Worm (Caenorhabditis elegans) whole organism, late embryonic: ENCODE results near the gene rpl-9.

Experiments used
- C38D4.7 ChIP-seq: fragments of 200-800 bp; sonication (Bioruptor generic); optimal IDR thresholded peaks from 2 replicates; lab custom pipeline; 2018; ENCODE audit warnings: mild to moderate bottlenecking, missing genetic modification characterization, moderate library complexity, missing compliant biosample characterization
- K02D7.2 ChIP-seq: sonication (generic microtip); optimal IDR thresholded peaks from 2 replicates; lab custom pipeline; 2017; ENCODE audit warnings: mild to moderate bottlenecking, missing genetic modification characterization, missing compliant biosample characterization
- K09A11.1 ChIP-seq: sonication (generic microtip); optimal IDR thresholded peaks from 2 replicates; lab custom pipeline; 2017; ENCODE audit warnings: antibody characterized with exemption, mild to moderate bottlenecking, missing genetic modification characterization, missing compliant biosample characterization; ENCODE audit not compliant: insufficient read depth
- T23F11.4 ChIP-seq: fragments of 200-800 bp; sonication (Bioruptor generic); optimal IDR thresholded peaks from 2 replicates; lab custom pipeline; 2018; ENCODE audit warnings: mild to moderate bottlenecking, missing genetic modification characterization, missing compliant biosample characterization
- ahr-1 ChIP-seq: sonication (generic microtip); optimal IDR thresholded peaks from 2 replicates; lab custom pipeline; 2016; ENCODE audit warnings: missing genetic modification characterization, missing compliant biosample characterization
- ceh-18 ChIP-seq: sonication (generic microtip); optimal IDR thresholded peaks from 2 replicates; lab custom pipeline; 2016; ENCODE audit warnings: missing genetic modification characterization, missing compliant biosample characterization
- ceh-22 ChIP-seq: sonication (generic microtip); optimal IDR thresholded peaks from 2 replicates; lab custom pipeline; 2017; ENCODE audit warnings: missing biosample characterization, missing genetic modification characterization
- ceh-48 ChIP-seq: sonication (generic microtip); optimal IDR thresholded peaks from 2 replicates; lab custom pipeline; 2016; ENCODE audit warnings: missing genetic modification characterization, inconsistent platforms, missing compliant biosample characterization
- dve-1 ChIP-seq: sonication (generic microtip); optimal IDR thresholded peaks from 2 replicates; lab custom pipeline; 2017; ENCODE audit warnings: antibody characterized with exemption, mild to moderate bottlenecking, missing genetic modification characterization, missing compliant biosample characterization
- hlh-15 ChIP-seq: sonication (generic microtip); optimal IDR thresholded peaks from 2 replicates; lab custom pipeline; 2016; ENCODE audit warnings: missing genetic modification characterization, missing compliant biosample characterization
- hlh-30 ChIP-seq: sonication (generic microtip); optimal IDR thresholded peaks from 2 replicates; lab custom pipeline; 2017; ENCODE audit warnings: antibody characterized with exemption, missing genetic modification characterization, missing compliant biosample characterization; ENCODE audit not compliant: insufficient read depth
- nfya-1 ChIP-seq: sonication (generic microtip); optimal IDR thresholded peaks from 2 replicates; lab custom pipeline; 2017; ENCODE audit warnings: missing genetic modification characterization, mild to moderate bottlenecking, missing compliant biosample characterization, antibody characterized with exemption, moderate library complexity
- nhr-232 ChIP-seq: sonication (generic microtip); optimal IDR thresholded peaks from 2 replicates; lab custom pipeline; 2016; ENCODE audit warnings: missing genetic modification characterization, missing compliant biosample characterization
- pat-9 ChIP-seq: fragments of 200-800 bp; sonication (Bioruptor generic); optimal IDR thresholded peaks from 2 replicates; lab custom pipeline; 2018; ENCODE audit warnings: mild to moderate bottlenecking, missing genetic modification characterization, moderate library complexity, missing compliant biosample characterization
- pha-2 ChIP-seq: sonication (generic microtip); optimal IDR thresholded peaks from 2 replicates; lab custom pipeline; 2017; ENCODE audit warnings: mild to moderate bottlenecking, missing genetic modification characterization, missing compliant biosample characterization
- pros-1 ChIP-seq: fragments of 150-350 bp; optimal IDR thresholded peaks from 2 replicates; lab custom pipeline; 2014; ENCODE audit warnings: missing biosample characterization, missing genetic modification reagents, missing genetic modification characterization
- rnt-1 ChIP-seq: sonication (generic microtip); optimal IDR thresholded peaks from 2 replicates; lab custom pipeline; 2016; ENCODE audit warnings: missing genetic modification characterization, missing compliant biosample characterization
- sox-2 ChIP-seq: fragments of 200-800 bp; sonication (Bioruptor generic); IDR thresholded peaks from 2 replicates; pipeline ENCODE4 v1.3.6; 2022; ENCODE audit warnings: missing genetic modification reagents, missing genetic modification characterization, missing compliant biosample characterization
- sox-4 ChIP-seq: sonication (generic microtip); optimal IDR thresholded peaks from 2 replicates; lab custom pipeline; 2017; ENCODE audit warnings: mild to moderate bottlenecking, missing genetic modification characterization, inconsistent platforms, missing compliant biosample characterization
- syd-9 ChIP-seq: sonication (generic microtip); optimal IDR thresholded peaks from 2 replicates; lab custom pipeline; 2016; ENCODE audit warnings: mild to moderate bottlenecking, missing genetic modification characterization, moderate library complexity, missing compliant biosample characterization
- tbx-2 ChIP-seq: sonication (generic microtip); optimal IDR thresholded peaks from 2 replicates; lab custom pipeline; 2016; ENCODE audit warnings: missing genetic modification characterization, missing compliant biosample characterization
- ttx-3 ChIP-seq: sonication (generic microtip); optimal IDR thresholded peaks from 2 replicates; lab custom pipeline; 2016; ENCODE audit warnings: missing genetic modification reagents, missing genetic modification characterization, missing compliant biosample characterization
- unc-3 ChIP-seq, 2 experiments: fragments of 200-800 bp in 1 of 2; sonication (Bioruptor generic) in 1 of 2; sonication (generic microtip) in 1 of 2; conservative IDR thresholded peaks in 1 of 2; optimal IDR thresholded peaks in 1 of 2; 2 replicates each; pipeline versions ENCODE4 v1.3.6 to Lab custom; 2016 to 2022; ENCODE audit warnings: missing compliant biosample characterization in 2 of 2, missing genetic modification characterization in 2 of 2, missing genetic modification reagents in 1 of 2
- unc-42 ChIP-seq: sonication (generic microtip); optimal IDR thresholded peaks from 2 replicates; lab custom pipeline; 2016; ENCODE audit warnings: missing genotype, missing genetic modification characterization, missing compliant biosample characterization
- unc-55 ChIP-seq: sonication (generic microtip); optimal IDR thresholded peaks from 2 replicates; lab custom pipeline; 2017; ENCODE audit warnings: missing biosample characterization, missing genetic modification reagents, missing genetic modification characterization

The rpl-9 gene

ce11 chrIII:7561872-7562271, 10.8 kb downstream of the rpl-9 start, which contains the start of gene lgc-12:
Gene lgc-12, plus strand, starts transcription at chrIII:7562172.
- TF ChIP-seq unc-3 (GFP tag; conservative IDR thresholded peaks at IDR 0.05; lab: Robert Waterston, UW) = no peak
- TF ChIP-seq unc-3 (tag; optimal IDR thresholded peaks at IDR 0.05; lab: Kevin White, UChicago) = no peak
- TF ChIP-seq nfya-1 (tag; lab: Kevin White, UChicago) = no peak

DNA sequence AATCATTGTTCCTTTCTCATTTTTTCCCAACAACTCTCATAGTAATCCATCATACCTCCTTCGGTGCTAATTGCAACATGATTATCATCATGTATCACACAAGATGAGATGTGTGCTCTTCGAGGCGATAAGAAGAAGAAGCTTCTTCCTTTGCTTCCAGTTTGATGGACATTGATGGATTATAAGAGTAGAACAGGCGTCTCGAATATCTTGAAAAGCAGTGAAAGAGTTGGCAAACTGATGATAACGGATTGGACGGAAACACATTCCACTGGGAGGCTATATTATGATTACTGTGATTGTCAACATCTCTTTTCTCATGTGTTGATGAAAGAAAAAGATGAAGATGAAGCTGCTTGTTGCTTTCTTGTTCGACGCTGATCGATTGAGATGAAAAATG, 12.8 kb downstream of the rpl-9 start:
- peak; percentile 99 for TF ChIP-seq unc-55 (GFP tag; lab: Kevin White, UChicago)
- TF ChIP-seq rnt-1 = peak; percentile 55
- TF ChIP-seq dve-1 (tag; lab: Kevin White, UChicago) = no peak
- TF ChIP-seq tbx-2 (tag; lab: Kevin White, UChicago) = peak; percentile 26
- TF ChIP-seq pha-2 (tag; lab: Kevin White, UChicago) = no peak
- TF ChIP-seq ceh-18 (tag; lab: Kevin White, UChicago) = peak; percentile 73

DNA sequence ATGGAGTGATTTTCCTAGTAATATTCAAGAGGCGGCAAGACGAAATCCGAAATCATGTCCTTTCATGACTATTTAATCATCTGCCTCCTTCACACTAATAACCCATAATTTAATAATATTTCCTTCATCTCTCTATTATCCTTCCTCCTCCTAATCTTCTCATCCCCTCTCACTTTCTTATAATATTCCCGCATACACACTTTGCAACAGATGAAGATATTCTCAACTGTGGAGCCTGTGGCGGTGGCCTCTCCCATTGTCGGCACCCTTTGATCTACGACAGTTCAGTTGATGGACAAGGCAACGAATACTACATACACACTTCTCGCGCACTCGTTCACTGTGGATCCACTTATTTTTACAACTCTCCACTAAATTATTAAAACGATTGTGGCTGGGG, 14.0 kb downstream of the rpl-9 start:
- no peak for TF ChIP-seq C38D4.7 (GFP tag; lab: Kevin White, UChicago)
- TF ChIP-seq unc-42 (tag; lab: Kevin White, UChicago) = peak; percentile 77
- no peak for TF ChIP-seq ceh-22 (tag; lab: Kevin White, UChicago)
- TF ChIP-seq unc-55 (GFP tag; lab: Kevin White, UChicago) = peak; percentile 78
- TF ChIP-seq ttx-3 = no peak

DNA sequence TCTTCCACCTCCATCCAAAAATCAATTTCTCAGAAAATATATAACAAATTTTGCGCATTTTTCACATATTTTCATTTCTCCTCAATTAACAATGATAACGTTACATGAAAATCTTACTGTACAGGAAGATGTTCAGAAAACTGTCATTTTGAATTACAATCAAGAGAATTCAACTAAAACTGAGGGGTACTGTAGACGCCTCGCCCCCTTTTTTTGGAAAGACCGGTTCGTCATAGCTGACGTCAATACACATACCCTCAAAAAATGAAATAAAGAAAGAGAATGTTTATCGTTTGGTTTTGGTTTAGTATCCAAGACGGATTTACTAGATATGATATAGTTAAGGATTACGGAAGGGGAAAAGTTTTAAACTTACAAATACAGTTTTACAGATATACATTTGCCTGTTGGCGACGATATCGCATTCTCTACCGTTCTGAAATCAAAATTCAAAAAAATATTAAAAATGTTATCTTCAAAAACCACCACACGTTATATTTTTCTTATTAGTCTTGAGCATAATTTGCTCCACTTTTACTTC, 14.6 kb downstream of the rpl-9 start:
- TF ChIP-seq sox-2 (GFP tag; lab: Robert Waterston, UW) (no peak), pat-9 (tag; lab: Kevin White, UChicago) (no peak)

DNA sequence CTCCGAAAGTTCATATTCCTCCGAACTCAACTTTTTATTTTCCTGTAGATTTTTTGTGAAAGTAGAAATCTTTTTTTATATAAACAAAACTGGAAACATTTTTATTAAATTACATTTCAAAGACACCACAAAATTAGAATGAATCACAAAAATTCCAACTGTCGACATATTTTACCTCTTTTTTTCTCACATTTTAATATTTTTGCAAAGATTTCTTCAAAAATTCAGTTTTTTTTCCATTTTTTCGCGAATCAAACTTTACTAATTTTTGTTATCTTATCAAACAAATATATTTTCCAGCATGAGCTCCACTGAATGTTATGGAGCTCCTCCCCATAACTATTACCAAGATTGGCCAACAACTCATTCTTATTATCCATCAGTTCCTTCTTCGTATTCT, 17.3 kb downstream of the rpl-9 start, which contains the start of gene ceh-13:
TSS of gene ceh-13 (plus strand) at position 301 of the 400 bp plus-strand sequence.
- no peak for TF ChIP-seq ahr-1
- TF ChIP-seq hlh-15 (tag; lab: Kevin White, UChicago) = no peak
- TF ChIP-seq pat-9 (tag; lab: Kevin White, UChicago) = no peak
- no peak for TF ChIP-seq K02D7.2 (tag; lab: Kevin White, UChicago)

DNA sequence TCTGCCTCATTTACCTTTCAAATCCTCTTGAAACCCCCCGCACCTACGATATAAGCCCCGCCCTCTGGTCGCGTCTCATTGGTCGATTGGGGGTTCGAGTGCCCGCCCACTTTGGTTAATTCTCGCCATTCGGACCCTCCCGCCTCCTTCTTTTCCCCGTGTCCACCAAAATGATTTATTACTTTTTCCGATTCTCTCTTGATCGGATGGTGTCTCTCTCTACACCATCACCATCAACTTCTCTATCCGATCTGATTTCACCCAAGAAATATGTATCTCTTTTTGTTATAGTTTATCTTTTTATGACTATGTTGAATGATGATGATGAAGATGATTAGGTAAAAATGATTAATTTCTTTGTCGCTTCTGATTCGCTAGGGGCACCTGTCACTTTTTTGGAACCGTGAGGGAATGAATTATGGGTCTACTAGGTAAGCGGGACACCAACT, 17.9 kb downstream of the rpl-9 start:
- TF ChIP-seq sox-4 (tag; lab: Kevin White, UChicago) (no peak), nfya-1 (tag; lab: Kevin White, UChicago) (peak; percentile 91), unc-55 (GFP tag; lab: Kevin White, UChicago) (peak; percentile 98), hlh-30 (tag; lab: Kevin White, UChicago) (no peak), T23F11.4 (GFP tag; lab: Kevin White, UChicago) (no peak), unc-3 (GFP tag; conservative IDR thresholded peaks at IDR 0.05; lab: Robert Waterston, UW) (0 out of 2 replicates have a peak, but pooled peaks have one; percentile 13), unc-3 (tag; optimal IDR thresholded peaks at IDR 0.05; lab: Kevin White, UChicago) (no peak), nhr-232 (tag; lab: Kevin White, UChicago) (no peak), K09A11.1 (no peak), rnt-1 (peak; percentile 7), tbx-2 (tag; lab: Kevin White, UChicago) (peak; percentile 14), ceh-22 (tag; lab: Kevin White, UChicago) (no peak), ceh-48 (no peak), ceh-18 (tag; lab: Kevin White, UChicago) (peak; percentile 9)

- TF ChIP-seq unc-55 (GFP tag; lab: Kevin White, UChicago) = peak; percentile 22
- no peak for TF ChIP-seq syd-9
- no peak for TF ChIP-seq pros-1 (tag; lab: Kevin White, UChicago)
- no peak for TF ChIP-seq dve-1 (tag; lab: Kevin White, UChicago)
- no peak for TF ChIP-seq sox-4 (tag; lab: Kevin White, UChicago)
These were observed 18.9 kb downstream of the rpl-9 start for ce11 chrIII:7553693-7554226.
